Worm (Caenorhabditis elegans) whole organism, L3 larva: ENCODE results near the gene sre-49.

Source experiments
- ZK546.5 ChIP-seq: sonication (generic microtip); optimal IDR thresholded peaks from 2 replicates; lab custom pipeline; 2017; ENCODE audit warnings: missing biosample characterization, missing genetic modification characterization
- ama-1 ChIP-seq: fragments of 150-350 bp; optimal IDR thresholded peaks from 2 replicates; lab custom pipeline; 2018
- ceh-28 ChIP-seq: fragments of 150-350 bp; optimal IDR thresholded peaks from 2 replicates; lab custom pipeline; 2014; ENCODE audit warnings: missing biosample characterization, missing genetic modification reagents, missing genetic modification characterization
- egl-27 ChIP-seq: sonication (generic microtip); optimal IDR thresholded peaks from 4 replicates; lab custom pipeline; 2017; ENCODE audit warnings: missing biosample characterization, missing genetic modification reagents, missing genetic modification characterization
- elt-3 ChIP-seq, 3 experiments: fragments of 150-350 bp in 1 of 3; sonication (generic microtip) in 2 of 3; optimal IDR thresholded peaks; 2 replicates in 2 of 3; 4 replicates in 1 of 3; lab custom pipeline; 2014 to 2017; ENCODE audit warnings: missing biosample characterization in 3 of 3, missing genetic modification characterization in 3 of 3
- fkh-10 ChIP-seq: sonication (generic microtip); optimal IDR thresholded peaks from 2 replicates; lab custom pipeline; 2017; ENCODE audit warnings: missing biosample characterization, missing genetic modification reagents, missing genetic modification characterization
- lin-39 ChIP-seq: fragments of 150-350 bp; optimal IDR thresholded peaks from 2 replicates; lab custom pipeline; 2018; ENCODE audit warnings: missing biosample characterization, missing genetic modification reagents, missing genetic modification characterization
- nhr-12 ChIP-seq: fragments of 150-350 bp; optimal IDR thresholded peaks from 2 replicates; lab custom pipeline; 2014; ENCODE audit warnings: missing biosample characterization, missing genetic modification characterization
- skn-1 ChIP-seq: fragments of 150-350 bp; optimal IDR thresholded peaks from 2 replicates; lab custom pipeline; 2014; ENCODE audit warnings: missing biosample characterization, missing genetic modification characterization

ce11 chrII:12353816-12354215 lies 35.2 kb downstream of the sre-49 start:
- no peak for TF ChIP-seq ceh-28 (tag; lab: Kevin White, UChicago)
- no peak for TF ChIP-seq egl-27 (tag; lab: Kevin White, UChicago)
- no peak for TF ChIP-seq fkh-10 (GFP tag; lab: Kevin White, UChicago)
- TF ChIP-seq ZK546.5 (tag; lab: Kevin White, UChicago), result no peak
- no peak for TF ChIP-seq nhr-12 (tag; lab: Kevin White, UChicago)
- TF ChIP-seq skn-1, result no peak
- no peak for TF ChIP-seq ama-1 (lab: Kevin White, UChicago)
- TF ChIP-seq lin-39 (tag; lab: Kevin White, UChicago), result no peak
- no peak for TF ChIP-seq elt-3 (tag; optimal IDR thresholded peaks at IDR 0.05; lab: Kevin White, UChicago)
